Worm (Caenorhabditis elegans): ENCODE results near the gene C53A5.9.
A peak's percentile ranks its signal among the peaks of the same experiment; 100 is the strongest.

The C53A5.9 gene

ce11 chrV:14558757-14559156, at the start of gene C53A5.9:
TSS of gene C53A5.9 (minus strand) at chrV:14558857.
- TF ChIP-seq zag-1 (tag; optimal IDR thresholded peaks at IDR 0.05) (no peak), ceh-82 (tag; optimal IDR thresholded peaks at IDR 0.05) (no peak), unc-55 (GFP tag; optimal IDR thresholded peaks at IDR 0.05) (no peak), elt-1 (tag; optimal IDR thresholded peaks at IDR 0.05) (no peak), ztf-1 (GFP tag; conservative IDR thresholded peaks at IDR 0.05) (no peak), skn-1 (tag; optimal IDR thresholded peaks at IDR 0.05) (no peak), nhr-21 (tag; optimal IDR thresholded peaks at IDR 0.05) (no peak)

DNA sequence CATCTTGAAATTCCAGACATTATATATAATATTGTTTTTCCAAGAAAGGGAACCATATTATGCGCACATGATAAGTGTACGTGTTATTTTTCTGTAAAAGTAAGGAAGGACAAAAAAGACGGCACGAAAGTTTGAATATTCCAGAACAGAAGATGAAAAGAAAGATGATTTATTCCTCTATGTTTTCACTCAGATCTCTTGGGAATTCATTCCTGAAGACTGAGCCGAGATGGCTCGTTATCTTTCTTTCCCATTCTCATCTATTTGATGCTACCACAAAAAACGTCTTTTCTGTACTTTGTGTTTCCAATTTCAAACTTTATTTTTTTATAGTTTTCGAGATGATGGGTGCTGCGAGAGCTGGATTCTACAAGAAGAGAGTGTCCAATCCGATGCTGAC, 45.1 kb upstream of the C53A5.9 start:
- TF ChIP-seq skn-1 (tag; optimal IDR thresholded peaks at IDR 0.05) (no peak), mab-5 (tag; optimal IDR thresholded peaks at IDR 0.05) (peak; percentile 56), lsy-2 (tag; optimal IDR thresholded peaks at IDR 0.05) (peak in 1 of 2 experiments; percentile 11)

DNA sequence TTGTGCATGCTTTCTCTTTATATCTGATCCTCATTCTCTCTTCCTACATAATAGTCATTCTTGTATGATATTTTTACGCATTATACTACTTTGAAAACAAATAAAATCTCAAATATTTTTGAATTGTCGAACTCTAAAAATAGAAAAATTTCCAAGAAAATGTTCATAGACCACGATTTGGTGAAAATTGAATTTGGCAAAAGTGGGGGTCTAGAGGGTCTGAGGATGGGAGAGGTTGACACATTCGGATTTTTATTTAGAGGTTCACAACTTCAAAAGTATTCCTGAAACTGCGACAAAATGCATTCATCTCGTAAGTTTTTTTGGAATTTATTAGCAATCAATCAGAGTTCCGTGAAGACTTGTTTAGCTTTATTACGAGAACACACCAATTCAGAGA, 41.3 kb upstream of the C53A5.9 start, which contains the start of gene glb-22:
TSS of gene glb-22 (plus strand) at position 301 of the 400 bp plus-strand sequence.
- no peak for TF ChIP-seq sem-4 (tag; optimal IDR thresholded peaks at IDR 0.05)
- no peak for TF ChIP-seq ceh-82 (tag; optimal IDR thresholded peaks at IDR 0.05)
- TF ChIP-seq alr-1 (tag; optimal IDR thresholded peaks at IDR 0.05), result no peak
- no peak for TF ChIP-seq nhr-23 (tag; optimal IDR thresholded peaks at IDR 0.05)
- TF ChIP-seq mbf-1 (tag; optimal IDR thresholded peaks at IDR 0.05), result no peak
- TF ChIP-seq elt-1 (tag; optimal IDR thresholded peaks at IDR 0.05), result no peak
- TF ChIP-seq skn-1 (tag; optimal IDR thresholded peaks at IDR 0.05), result no peak

- TF ChIP-seq unc-55 (GFP tag; optimal IDR thresholded peaks at IDR 0.05), result peak; percentile 67
- peak in 1 of 2 experiments; percentile 53 for TF ChIP-seq lsy-2 (tag; optimal IDR thresholded peaks at IDR 0.05)
- TF ChIP-seq mdl-1 (tag; optimal IDR thresholded peaks at IDR 0.05), result no peak
- TF ChIP-seq fos-1 (tag; optimal IDR thresholded peaks at IDR 0.05), result peak; percentile 58
- peak; percentile 77 for TF ChIP-seq C34F6.9 (tag; optimal IDR thresholded peaks at IDR 0.05)
- TF ChIP-seq nhr-129 (tag; optimal IDR thresholded peaks at IDR 0.05), result peak; percentile 60
- peak; percentile 12 for TF ChIP-seq sma-3 (GFP tag; optimal IDR thresholded peaks at IDR 0.05)
- TF ChIP-seq ceh-82 (tag; optimal IDR thresholded peaks at IDR 0.05), result no peak
- no peak for TF ChIP-seq snpc-4 (tag; optimal IDR thresholded peaks at IDR 0.05)
These were observed 39.1 kb upstream of the C53A5.9 start, which contains the start of gene R11H6.2 for ce11 chrV:14597681-14598184. TSS of gene R11H6.2 (plus strand) at chrV:14598006.

DNA sequence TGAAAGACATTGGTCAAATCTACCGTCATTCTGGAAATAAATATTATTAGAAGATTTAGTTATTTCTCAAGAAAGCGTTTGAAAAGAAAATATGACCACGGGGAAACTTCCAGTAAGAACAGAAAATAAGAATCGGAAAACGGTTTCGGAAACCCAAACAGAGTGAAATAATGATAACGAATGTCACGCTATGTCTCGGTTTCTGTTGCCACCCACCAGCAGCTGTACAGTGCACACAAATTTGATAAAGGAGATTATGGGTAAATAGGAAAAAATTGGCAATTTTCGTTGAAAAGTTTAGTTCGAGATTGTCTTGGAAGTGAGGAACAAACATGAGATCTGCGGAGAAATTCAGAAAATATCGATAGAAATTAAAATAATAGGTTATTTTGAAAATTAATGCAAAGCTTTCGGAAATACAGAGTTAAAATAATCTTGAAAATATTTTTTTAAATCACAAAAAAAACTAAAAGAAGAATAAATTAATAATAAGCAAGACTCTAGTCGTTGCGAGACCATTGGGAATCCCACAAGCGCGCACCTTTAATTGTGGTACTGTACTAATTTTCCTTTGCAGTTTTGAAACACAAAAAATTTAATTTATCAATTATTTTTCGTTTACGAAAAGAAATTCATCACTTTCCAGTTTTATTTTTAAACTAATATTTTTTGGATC, 38.5 kb upstream of the C53A5.9 start, which contains the start of gene pes-9:
TSS of gene pes-9 (minus strand) at position 30 of the 676 bp plus-strand sequence.
- peak; percentile 27 for TF ChIP-seq fos-1 (tag; optimal IDR thresholded peaks at IDR 0.05)
- TF ChIP-seq ceh-82 (tag; optimal IDR thresholded peaks at IDR 0.05), result no peak
- peak; percentile 29 for TF ChIP-seq crh-2 (tag; optimal IDR thresholded peaks at IDR 0.05)

ce11 chrV:14595984-14596383, 37.3 kb upstream of the C53A5.9 start:
- no peak for TF ChIP-seq mdl-1 (tag; optimal IDR thresholded peaks at IDR 0.05)
- TF ChIP-seq nhr-237 (tag; optimal IDR thresholded peaks at IDR 0.05), result no peak
- peak; percentile 53 for TF ChIP-seq fos-1 (tag; optimal IDR thresholded peaks at IDR 0.05)
- no peak for TF ChIP-seq nhr-10 (tag; optimal IDR thresholded peaks at IDR 0.05)
- no peak for TF ChIP-seq aly-2 (tag; optimal IDR thresholded peaks at IDR 0.05)

DNA sequence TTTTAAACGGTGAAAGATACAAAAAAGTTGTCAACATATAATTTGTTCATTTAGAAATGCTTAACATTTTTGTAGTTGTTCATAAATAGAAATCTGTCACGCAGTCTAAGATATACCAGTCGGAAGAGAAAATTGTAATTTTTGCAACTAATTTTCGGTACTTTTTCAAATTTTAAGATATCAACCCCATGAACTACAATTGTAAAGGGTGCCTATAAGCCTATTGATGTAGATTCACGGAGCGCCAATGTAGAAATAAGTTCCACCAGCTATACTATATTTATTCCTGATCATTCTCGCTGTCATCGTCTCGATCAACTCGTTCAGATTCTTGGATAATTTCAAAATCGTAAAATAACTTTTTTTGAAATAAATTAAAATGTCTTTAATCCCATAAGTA, 36.3 kb upstream of the C53A5.9 start:
- TF ChIP-seq skn-1 (tag; optimal IDR thresholded peaks at IDR 0.05), result no peak

DNA sequence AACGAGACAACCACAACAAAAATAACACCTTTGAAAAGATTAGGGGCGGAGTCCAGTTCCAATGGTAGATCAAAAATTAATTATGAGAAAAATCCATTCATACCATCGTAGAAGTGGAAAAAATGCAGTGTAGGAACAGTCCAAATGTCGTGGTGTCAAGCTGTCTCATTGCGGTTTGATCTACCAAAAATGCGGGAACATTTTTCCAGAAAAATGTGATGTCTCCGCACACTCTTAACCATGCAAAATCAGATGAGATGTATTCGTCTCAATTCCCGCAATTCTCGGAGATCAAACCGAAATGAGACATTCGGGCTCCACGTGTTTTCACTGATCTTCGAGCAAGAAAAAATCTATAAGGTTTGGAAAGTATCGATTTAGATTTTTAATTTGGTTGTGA, 35.4 kb upstream of the C53A5.9 start:
- no peak for TF ChIP-seq blmp-1 (tag; optimal IDR thresholded peaks at IDR 0.05; ENCODE audit: insufficient read depth)
- no peak for TF ChIP-seq sma-9 (GFP tag; optimal IDR thresholded peaks at IDR 0.05)
- no peak for TF ChIP-seq sma-9 (tag; optimal IDR thresholded peaks at IDR 0.05)
- no peak for TF ChIP-seq ztf-11 (tag; optimal IDR thresholded peaks at IDR 0.05)
- TF ChIP-seq peb-1 (tag; optimal IDR thresholded peaks at IDR 0.05), result no peak
- no peak for TF ChIP-seq crh-2 (tag; optimal IDR thresholded peaks at IDR 0.05)
- no peak for TF ChIP-seq zag-1 (tag; optimal IDR thresholded peaks at IDR 0.05)
- TF ChIP-seq lin-13 (GFP tag; optimal IDR thresholded peaks at IDR 0.05), result no peak
- TF ChIP-seq lsy-2 (tag; optimal IDR thresholded peaks at IDR 0.05), result no peak
- TF ChIP-seq fos-1 (tag; optimal IDR thresholded peaks at IDR 0.05), result no peak
- no peak for TF ChIP-seq ZK546.5 (tag; optimal IDR thresholded peaks at IDR 0.05)
- no peak for TF ChIP-seq nhr-129 (tag; optimal IDR thresholded peaks at IDR 0.05)
- TF ChIP-seq alr-1 (tag; optimal IDR thresholded peaks at IDR 0.05), result no peak
- no peak for TF ChIP-seq nhr-25 (tag; optimal IDR thresholded peaks at IDR 0.05)

Data from whole organism, L2 larva.